Fruit fly (Drosophila melanogaster): ENCODE measurements around the gene Vm26Aa.

Vm26Aa gene

DNA sequence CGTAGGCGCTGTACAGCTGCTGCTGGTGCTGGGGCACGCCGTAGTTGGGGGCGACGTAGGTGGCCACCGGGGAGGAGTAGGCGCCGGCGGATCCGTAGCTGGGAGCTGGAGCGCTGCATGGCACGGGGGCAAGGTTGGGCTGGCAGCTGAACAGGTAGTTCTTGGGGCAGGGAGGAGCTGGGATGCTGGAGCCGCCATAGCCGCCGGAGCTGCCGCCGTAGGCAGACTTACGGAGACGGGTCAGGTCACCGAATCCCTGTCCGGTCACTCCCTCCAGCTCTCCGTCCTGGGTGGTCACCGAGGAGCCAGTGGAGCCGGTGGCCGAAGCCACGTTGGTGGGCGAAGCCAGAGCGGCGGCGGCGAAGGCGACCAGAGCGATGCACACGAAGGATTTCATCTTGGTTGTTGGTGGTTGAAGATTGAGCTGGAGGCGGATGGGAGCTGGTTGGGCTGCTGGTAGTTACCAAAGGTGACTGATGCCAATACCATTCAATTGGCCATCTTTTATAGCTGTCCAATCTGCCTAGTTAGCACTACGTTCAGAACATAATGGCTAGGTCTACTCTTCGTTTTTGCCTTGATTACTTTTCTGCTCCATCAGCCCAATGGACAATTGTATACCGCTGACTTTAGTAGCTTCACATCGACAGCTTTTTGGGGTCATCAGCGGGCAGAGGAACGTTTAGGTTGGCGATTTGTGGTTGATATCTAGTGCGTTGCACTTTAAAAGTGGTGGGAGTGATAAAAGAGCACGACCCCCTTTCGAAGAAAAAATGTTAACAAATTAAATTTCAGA lies at the start of gene Vm26Aa:
Vm26Aa (minus strand) TSS at position 478 of the 796 bp plus-strand sequence.
- TF ChIP-seq kay (GFP tag; ENCODE audit: borderline replicate concordance) = no peak
- peak; percentile 98 for TF ChIP-seq tj (GFP tag; optimal IDR thresholded peaks at IDR 0.05)

- TF ChIP-seq CG12768 (GFP tag; optimal IDR thresholded peaks at IDR 0.05) (peak; percentile 27), cnc (optimal IDR thresholded peaks at IDR 0.05) (no peak), bab1 (GFP tag; optimal IDR thresholded peaks at IDR 0.05) (no peak), CG5204 (GFP tag; optimal IDR thresholded peaks at IDR 0.05) (no peak)
Measured at dm6 chr2L:6006508-6007232, 46.5 kb upstream of the Vm26Aa start, which contains the start of gene Gal. TSS of gene Gal (minus strand) at chr2L:6006827.

DNA sequence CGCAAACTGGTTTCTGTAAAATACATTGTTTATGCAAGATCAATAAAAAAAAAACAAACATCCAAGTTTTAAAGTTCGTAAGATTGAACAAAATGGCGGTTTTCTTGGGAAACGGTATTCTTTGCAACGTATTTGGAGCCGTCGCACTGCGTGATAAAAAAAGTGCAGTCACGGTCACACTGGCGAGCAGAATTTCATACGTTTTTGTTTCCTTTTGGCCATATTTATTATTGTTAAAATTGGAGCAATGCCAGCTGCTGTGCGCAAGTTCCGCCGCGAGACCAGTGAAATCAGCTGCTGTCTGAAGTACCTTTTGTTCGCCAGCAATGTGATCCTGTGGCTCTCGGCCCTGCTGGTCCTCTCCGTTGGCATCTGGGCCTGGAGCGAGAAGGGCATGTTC lies 39.9 kb upstream of the Vm26Aa start, which contains the start of gene Tsp26A:
Tsp26A (plus strand) TSS at position 164 of the 400 bp plus-strand sequence.
- TF ChIP-seq pad (GFP tag; optimal IDR thresholded peaks at IDR 0.05) (no peak), CG5204 (GFP tag; optimal IDR thresholded peaks at IDR 0.05) (no peak), toe (GFP tag; optimal IDR thresholded peaks at IDR 0.05) (no peak), Hr96 (GFP tag; optimal IDR thresholded peaks at IDR 0.05) (no peak), Crg-1 (GFP tag; optimal IDR thresholded peaks at IDR 0.05) (no peak), Mnt (GFP tag; optimal IDR thresholded peaks at IDR 0.05) (no peak), CG11617 (GFP tag; optimal IDR thresholded peaks at IDR 0.05) (no peak), kay (GFP tag; ENCODE audit: borderline replicate concordance) (no peak), cnc (optimal IDR thresholded peaks at IDR 0.05) (no peak), CG7045 (GFP tag; optimal IDR thresholded peaks at IDR 0.05) (no peak), tj (GFP tag; optimal IDR thresholded peaks at IDR 0.05) (no peak), CG7101 (tag; optimal IDR thresholded peaks at IDR 0.05) (no peak), ovo (GFP tag; optimal IDR thresholded peaks at IDR 0.05) (no peak), CG1620 (GFP tag; optimal IDR thresholded peaks at IDR 0.05) (no peak), cic (GFP tag; optimal IDR thresholded peaks at IDR 0.05) (no peak), CG12768 (GFP tag; optimal IDR thresholded peaks at IDR 0.05) (no peak), CG33017 (tag; optimal IDR thresholded peaks at IDR 0.05) (no peak), CG14711 (tag; optimal IDR thresholded peaks at IDR 0.05) (no peak), Clk (GFP tag; optimal IDR thresholded peaks at IDR 0.05) (no peak)

DNA sequence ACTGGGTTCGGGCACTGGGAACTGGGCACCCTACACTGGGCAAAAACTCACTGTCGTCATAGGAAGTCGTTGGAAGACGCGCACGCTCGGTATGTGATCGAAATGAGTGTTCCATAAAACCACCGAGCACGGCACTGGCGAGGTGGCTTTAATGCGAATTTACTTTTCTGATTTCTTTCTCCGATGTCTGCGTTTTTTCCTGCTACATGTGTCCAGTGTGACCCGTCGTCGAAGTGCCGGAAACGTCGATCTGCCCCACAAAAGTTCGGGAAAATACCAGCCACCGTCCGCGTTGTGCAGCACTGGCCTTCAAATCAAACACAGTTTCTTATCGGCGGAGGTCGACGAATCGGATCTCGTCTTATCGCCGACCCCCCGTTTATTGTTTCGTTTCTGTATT lies 39.1 kb upstream of the Vm26Aa start, which contains the start of gene Kdm5:
Kdm5 (minus strand) TSS at position 255 of the 400 bp plus-strand sequence.
- TF ChIP-seq CG7045 (GFP tag; optimal IDR thresholded peaks at IDR 0.05) (no peak), CG33017 (tag; optimal IDR thresholded peaks at IDR 0.05) (peak; percentile 39), CG1620 (GFP tag; optimal IDR thresholded peaks at IDR 0.05) (peak; percentile 28), bab1 (GFP tag; optimal IDR thresholded peaks at IDR 0.05) (peak; percentile 38), CG7101 (tag; optimal IDR thresholded peaks at IDR 0.05) (peak; percentile 66), toe (GFP tag; optimal IDR thresholded peaks at IDR 0.05) (no peak), cnc (optimal IDR thresholded peaks at IDR 0.05) (no peak), CG14711 (tag; optimal IDR thresholded peaks at IDR 0.05) (peak; percentile 32), Mnt (GFP tag; optimal IDR thresholded peaks at IDR 0.05) (peak; percentile 76), kay (GFP tag; ENCODE audit: borderline replicate concordance) (no peak), cic (GFP tag; optimal IDR thresholded peaks at IDR 0.05) (peak; percentile 32), Hr96 (GFP tag; optimal IDR thresholded peaks at IDR 0.05) (no peak), pad (GFP tag; optimal IDR thresholded peaks at IDR 0.05) (peak; percentile 40), tj (GFP tag; optimal IDR thresholded peaks at IDR 0.05) (peak; percentile 10), Clk (GFP tag; optimal IDR thresholded peaks at IDR 0.05) (peak; percentile 8), ovo (GFP tag; optimal IDR thresholded peaks at IDR 0.05) (no peak), CG11617 (GFP tag; optimal IDR thresholded peaks at IDR 0.05) (no peak), CG5204 (GFP tag; optimal IDR thresholded peaks at IDR 0.05) (no peak), CG12768 (GFP tag; optimal IDR thresholded peaks at IDR 0.05) (peak; percentile 24), Crg-1 (GFP tag; optimal IDR thresholded peaks at IDR 0.05) (peak; percentile 72)

DNA sequence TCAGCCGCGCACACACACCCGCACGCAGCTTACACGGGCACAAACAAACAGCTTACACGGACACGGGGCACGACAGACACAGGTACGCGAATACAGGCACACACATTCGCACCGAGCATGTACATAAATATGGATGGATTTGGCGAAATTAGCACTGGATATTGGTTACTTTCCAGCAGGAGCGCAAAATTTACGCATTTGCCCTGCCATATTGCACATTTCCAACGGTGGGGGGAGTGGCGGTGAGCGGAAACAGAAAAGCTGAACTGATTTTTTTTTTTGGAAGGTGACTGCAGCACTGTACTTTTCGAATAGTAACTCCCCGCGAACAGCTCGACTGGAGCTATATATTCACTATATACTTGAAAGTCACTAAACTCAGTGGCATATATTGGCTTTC lies 38.2 kb upstream of the Vm26Aa start:
- TF ChIP-seq Crg-1 (GFP tag; optimal IDR thresholded peaks at IDR 0.05) (no peak), pad (GFP tag; optimal IDR thresholded peaks at IDR 0.05) (no peak), CG7101 (tag; optimal IDR thresholded peaks at IDR 0.05) (no peak), CG12768 (GFP tag; optimal IDR thresholded peaks at IDR 0.05) (no peak), CG7045 (GFP tag; optimal IDR thresholded peaks at IDR 0.05) (no peak), ovo (GFP tag; optimal IDR thresholded peaks at IDR 0.05) (no peak), Hr96 (GFP tag; optimal IDR thresholded peaks at IDR 0.05) (no peak), CG5204 (GFP tag; optimal IDR thresholded peaks at IDR 0.05) (no peak)

DNA sequence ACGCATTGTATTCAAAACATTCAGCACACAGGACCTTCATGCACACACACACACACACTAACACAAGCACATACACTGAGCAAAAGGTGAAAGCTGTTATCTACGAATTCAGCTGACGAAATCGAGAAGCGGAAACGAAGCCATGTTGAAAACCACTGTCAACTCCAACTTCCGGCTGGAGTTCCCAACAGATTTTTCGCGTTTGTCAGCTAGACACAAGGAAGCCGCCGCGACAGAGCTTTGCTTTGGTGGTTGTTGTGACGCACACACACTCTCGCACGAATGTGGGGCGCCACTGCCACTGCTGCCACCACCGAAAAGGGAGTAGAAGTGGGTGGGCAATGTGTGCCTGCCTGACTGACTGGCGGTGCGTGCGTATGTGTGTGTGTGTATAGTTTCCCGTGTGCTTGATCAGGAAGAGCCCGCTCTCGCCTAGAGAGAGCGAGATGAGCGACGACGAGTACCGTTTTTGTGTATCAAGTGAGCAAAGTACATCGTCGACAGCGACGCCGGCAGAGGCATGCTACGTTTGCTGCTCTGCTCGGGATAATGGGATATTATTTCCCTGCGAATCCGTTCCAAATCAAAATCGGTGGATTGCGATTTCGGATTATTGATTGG lies 37.6 kb upstream of the Vm26Aa start:
- TF ChIP-seq CG11617 (GFP tag; optimal IDR thresholded peaks at IDR 0.05) (no peak), Mnt (GFP tag; optimal IDR thresholded peaks at IDR 0.05) (no peak), CG12768 (GFP tag; optimal IDR thresholded peaks at IDR 0.05) (no peak), tj (GFP tag; optimal IDR thresholded peaks at IDR 0.05) (no peak), Hr96 (GFP tag; optimal IDR thresholded peaks at IDR 0.05) (no peak), cic (GFP tag; optimal IDR thresholded peaks at IDR 0.05) (no peak), toe (GFP tag; optimal IDR thresholded peaks at IDR 0.05) (no peak), Crg-1 (GFP tag; optimal IDR thresholded peaks at IDR 0.05) (no peak), Clk (GFP tag; optimal IDR thresholded peaks at IDR 0.05) (no peak), cnc (optimal IDR thresholded peaks at IDR 0.05) (no peak), CG7101 (tag; optimal IDR thresholded peaks at IDR 0.05) (no peak), CG14711 (tag; optimal IDR thresholded peaks at IDR 0.05) (no peak), CG7045 (GFP tag; optimal IDR thresholded peaks at IDR 0.05) (no peak), pad (GFP tag; optimal IDR thresholded peaks at IDR 0.05) (no peak), CG1620 (GFP tag; optimal IDR thresholded peaks at IDR 0.05) (no peak)

All from whole organism, adult.